Fruit fly (Drosophila melanogaster): Measurements from ENCODE around the gene Oat.

The Oat gene

dm6 chr3L:19655923-19656322, 6.3 kb upstream of the Oat start (continued):
- TF ChIP-seq CG9932 (GFP tag; IDR thresholded peaks at IDR 0.05): no peak
- TF ChIP-seq jigr1 (GFP tag; IDR thresholded peaks at IDR 0.05): no peak
- no peak for TF ChIP-seq slou (GFP tag; optimal IDR thresholded peaks at IDR 0.05)
- no peak for TF ChIP-seq TFAM (GFP tag; optimal IDR thresholded peaks at IDR 0.05)
- peak; percentile 49 for TF ChIP-seq Meics (GFP tag; optimal IDR thresholded peaks at IDR 0.05)
- peak; percentile 55 for TF ChIP-seq D19A (tag; optimal IDR thresholded peaks at IDR 0.05)
- peak; percentile 34 for TF ChIP-seq Hsf (GFP tag; optimal IDR thresholded peaks at IDR 0.05)
- peak; percentile 54 for TF ChIP-seq CG12219 (GFP tag; optimal IDR thresholded peaks at IDR 0.05)
- TF ChIP-seq CG13775 (GFP tag; optimal IDR thresholded peaks at IDR 0.05): peak; percentile 25
- TF ChIP-seq CG6854 (GFP tag; optimal IDR thresholded peaks at IDR 0.05): no peak
- no peak for TF ChIP-seq gfzf (GFP tag; optimal IDR thresholded peaks at IDR 0.05)
- TF ChIP-seq CG12744 (GFP tag; optimal IDR thresholded peaks at IDR 0.05): no peak
- TF ChIP-seq CG11504 (tag; optimal IDR thresholded peaks at IDR 0.05): peak; percentile 73
- peak; percentile 5 for TF ChIP-seq CG18476 (GFP tag; optimal IDR thresholded peaks at IDR 0.05)
- no peak for TF ChIP-seq NC2β (GFP tag; optimal IDR thresholded peaks at IDR 0.05)
- 0 out of 2 replicates have a peak, but pooled peaks have one; percentile 34 for TF ChIP-seq klu (GFP tag; IDR thresholded peaks at IDR 0.05)
- no peak for TF ChIP-seq Trl (optimal IDR thresholded peaks at IDR 0.05)
- TF ChIP-seq Trl (GFP tag; optimal IDR thresholded peaks at IDR 0.05): peak; percentile 5
- TF ChIP-seq Stat92E (GFP tag; optimal IDR thresholded peaks at IDR 0.05): no peak
- peak; percentile 56 for TF ChIP-seq Nf-YB (GFP tag; optimal IDR thresholded peaks at IDR 0.05)
- TF ChIP-seq schlank (tag; optimal IDR thresholded peaks at IDR 0.05): no peak
- TF ChIP-seq CG17359 (tag; optimal IDR thresholded peaks at IDR 0.05): peak; percentile 57
- TF ChIP-seq CG5953 (GFP tag; IDR thresholded peaks at IDR 0.05): peak; percentile 17; the same call in 1 of the 2 replicates
- TF ChIP-seq nerfin-2 (GFP tag; IDR thresholded peaks at IDR 0.05; ENCODE audit: partially characterized antibody): no peak
- no peak for TF ChIP-seq Atf6 (GFP tag; IDR thresholded peaks at IDR 0.05)
- TF ChIP-seq Adf1 (GFP tag; IDR thresholded peaks at IDR 0.05): no peak
- TF ChIP-seq CG12299 (tag; optimal IDR thresholded peaks at IDR 0.05): peak; percentile 27
- TF ChIP-seq Antp (GFP tag; optimal IDR thresholded peaks at IDR 0.05): no peak
- TF ChIP-seq CG32772 (GFP tag; IDR thresholded peaks at IDR 0.05): peak; percentile 22; the same call in 1 of the 2 replicates
- peak; percentile 24 for TF ChIP-seq Chrac-16 (GFP tag; optimal IDR thresholded peaks at IDR 0.05)
- TF ChIP-seq gsb (GFP tag; IDR thresholded peaks at IDR 0.05): no peak
- TF ChIP-seq inv (GFP tag; IDR thresholded peaks at IDR 0.05; ENCODE audit: partially characterized antibody): no peak
- peak; percentile 51 for TF ChIP-seq HHEX (GFP tag; optimal IDR thresholded peaks at IDR 0.05)
- TF ChIP-seq bab2 (GFP tag; optimal IDR thresholded peaks at IDR 0.05): peak; percentile 46
- no peak for TF ChIP-seq wdn (GFP tag; IDR thresholded peaks at IDR 0.05)
- TF ChIP-seq vnd (GFP tag; IDR thresholded peaks at IDR 0.05; ENCODE audit: partially characterized antibody): no peak
- peak; percentile 3 for TF ChIP-seq CG15011 (GFP tag; optimal IDR thresholded peaks at IDR 0.05)
- TF ChIP-seq CG11696 (GFP tag; IDR thresholded peaks at IDR 0.05): no peak
- no peak for TF ChIP-seq CTCF (GFP tag; optimal IDR thresholded peaks at IDR 0.05)
- peak; percentile 65 for TF ChIP-seq CG13424 (tag; optimal IDR thresholded peaks at IDR 0.05)
- TF ChIP-seq Lhr (GFP tag; optimal IDR thresholded peaks at IDR 0.05): peak; percentile 21
- no peak for TF ChIP-seq corto (GFP tag; optimal IDR thresholded peaks at IDR 0.05)
- TF ChIP-seq Doc3 (GFP tag; IDR thresholded peaks at IDR 0.05; ENCODE audit: partially characterized antibody): no peak
- TF ChIP-seq toy (GFP tag; IDR thresholded peaks at IDR 0.05): no peak
- no peak for TF ChIP-seq pfk (GFP tag; optimal IDR thresholded peaks at IDR 0.05)
- no peak for TF ChIP-seq ase (GFP tag; IDR thresholded peaks at IDR 0.05)
- no peak for TF ChIP-seq MTF-1 (GFP tag; optimal IDR thresholded peaks at IDR 0.05; ENCODE audit: borderline replicate concordance)
- TF ChIP-seq croc (GFP tag; conservative IDR thresholded peaks at IDR 0.05): peak; percentile 58; the same call in 2 of the 3 replicates
- TF ChIP-seq kah (GFP tag; optimal IDR thresholded peaks at IDR 0.05): peak; percentile 18
- peak; percentile 65; the same call in 1 of the 3 replicates for TF ChIP-seq so (GFP tag; IDR thresholded peaks at IDR 0.05)
- TF ChIP-seq kay (GFP tag; optimal IDR thresholded peaks at IDR 0.05): no peak
- peak; percentile 1 for TF ChIP-seq CG5245 (GFP tag; optimal IDR thresholded peaks at IDR 0.05)

All from whole organism, embryonic.